Worm (Caenorhabditis elegans) whole organism, late embryonic: ENCODE results near the gene B0252.11.

Experiments
- F13H6.1 ChIP-seq: sonication (generic microtip); optimal IDR thresholded peaks from 2 replicates; lab custom pipeline; 2016; ENCODE audit warnings: missing genetic modification characterization, missing compliant biosample characterization
- T23F11.4 ChIP-seq: fragments of 200-800 bp; sonication (Bioruptor generic); optimal IDR thresholded peaks from 2 replicates; lab custom pipeline; 2018; ENCODE audit warnings: mild to moderate bottlenecking, missing genetic modification characterization, missing compliant biosample characterization
- Y22D7AL.16 ChIP-seq: sonication (generic microtip); optimal IDR thresholded peaks from 2 replicates; lab custom pipeline; 2016; ENCODE audit warnings: missing genetic modification characterization, missing compliant biosample characterization
- ama-1 ChIP-seq: fragments of 150-350 bp; optimal IDR thresholded peaks from 2 replicates; lab custom pipeline; 2014
- ceh-14 ChIP-seq: sonication (generic microtip); optimal IDR thresholded peaks from 2 replicates; lab custom pipeline; 2016; ENCODE audit warnings: missing genotype, missing genetic modification characterization, missing compliant biosample characterization
- ceh-18 ChIP-seq: sonication (generic microtip); optimal IDR thresholded peaks from 2 replicates; lab custom pipeline; 2016; ENCODE audit warnings: missing genetic modification characterization, missing compliant biosample characterization
- ceh-19 ChIP-seq: fragments of 200-800 bp; sonication (Bioruptor generic); optimal IDR thresholded peaks from 2 replicates; lab custom pipeline; 2018; ENCODE audit warnings: mild to moderate bottlenecking, missing genetic modification characterization, missing compliant biosample characterization
- ceh-2 ChIP-seq: sonication (generic microtip); optimal IDR thresholded peaks from 2 replicates; lab custom pipeline; 2016; ENCODE audit warnings: missing genotype, missing genetic modification characterization, missing compliant biosample characterization
- ceh-22 ChIP-seq: sonication (generic microtip); optimal IDR thresholded peaks from 2 replicates; lab custom pipeline; 2017; ENCODE audit warnings: missing biosample characterization, missing genetic modification characterization
- ceh-24 ChIP-seq: sonication (generic microtip); optimal IDR thresholded peaks from 2 replicates; lab custom pipeline; 2016; ENCODE audit warnings: mild to moderate bottlenecking, missing genetic modification characterization, missing compliant biosample characterization
- ceh-34 ChIP-seq: sonication (generic microtip); optimal IDR thresholded peaks from 2 replicates; lab custom pipeline; 2016; ENCODE audit warnings: mild to moderate bottlenecking, missing genetic modification characterization, missing compliant biosample characterization
- che-1 ChIP-seq: sonication (generic microtip); optimal IDR thresholded peaks from 2 replicates; lab custom pipeline; 2016; ENCODE audit warnings: mild to moderate bottlenecking, missing genetic modification characterization, missing compliant biosample characterization
- dmd-4 ChIP-seq: sonication (generic microtip); optimal IDR thresholded peaks from 2 replicates; lab custom pipeline; 2016; ENCODE audit warnings: borderline replicate concordance, missing genetic modification characterization, missing compliant biosample characterization
- elt-4 ChIP-seq: sonication (generic microtip); optimal IDR thresholded peaks from 2 replicates; lab custom pipeline; 2016; ENCODE audit warnings: missing genetic modification characterization, missing compliant biosample characterization
- ets-4 ChIP-seq: sonication (generic microtip); optimal IDR thresholded peaks from 2 replicates; lab custom pipeline; 2016; ENCODE audit warnings: missing genetic modification characterization, missing compliant biosample characterization
- fax-1 ChIP-seq: sonication (generic microtip); optimal IDR thresholded peaks from 2 replicates; lab custom pipeline; 2016; ENCODE audit warnings: missing genotype, missing genetic modification characterization, missing compliant biosample characterization
- fkh-10 ChIP-seq: fragments of 150-350 bp; optimal IDR thresholded peaks from 2 replicates; lab custom pipeline; 2014; ENCODE audit warnings: missing biosample characterization, missing genetic modification reagents, missing genetic modification characterization
- hlh-15 ChIP-seq: sonication (generic microtip); optimal IDR thresholded peaks from 2 replicates; lab custom pipeline; 2016; ENCODE audit warnings: missing genetic modification characterization, missing compliant biosample characterization
- hlh-6 ChIP-seq: sonication (generic microtip); optimal IDR thresholded peaks from 2 replicates; lab custom pipeline; 2016; ENCODE audit warnings: missing genotype, missing genetic modification characterization, missing compliant biosample characterization
- lim-6 ChIP-seq: sonication (generic microtip); optimal IDR thresholded peaks from 2 replicates; lab custom pipeline; 2016; ENCODE audit warnings: missing genetic modification characterization, missing compliant biosample characterization
- madf-2 ChIP-seq: sonication (generic microtip); optimal IDR thresholded peaks from 2 replicates; lab custom pipeline; 2017; ENCODE audit warnings: missing genetic modification characterization, missing compliant biosample characterization
- mec-3 ChIP-seq: sonication (generic microtip); optimal IDR thresholded peaks from 2 replicates; lab custom pipeline; 2016; ENCODE audit warnings: borderline replicate concordance, missing genetic modification characterization, missing compliant biosample characterization
- nfya-1 ChIP-seq: sonication (generic microtip); optimal IDR thresholded peaks from 2 replicates; lab custom pipeline; 2017; ENCODE audit warnings: missing genetic modification characterization, mild to moderate bottlenecking, missing compliant biosample characterization, antibody characterized with exemption, moderate library complexity
- nhr-11 ChIP-seq: fragments of 150-350 bp; optimal IDR thresholded peaks from 2 replicates; lab custom pipeline; 2014; ENCODE audit warnings: missing biosample characterization, missing genetic modification characterization
- npax-4 ChIP-seq: sonication (generic microtip); optimal IDR thresholded peaks from 2 replicates; lab custom pipeline; 2016; ENCODE audit warnings: missing genetic modification characterization, missing compliant biosample characterization
- pag-3 ChIP-seq: sonication (generic microtip); optimal IDR thresholded peaks from 2 replicates; lab custom pipeline; 2016; ENCODE audit warnings: missing compliant biosample characterization, missing genetic modification characterization, borderline replicate concordance
- pha-2 ChIP-seq: sonication (generic microtip); optimal IDR thresholded peaks from 2 replicates; lab custom pipeline; 2017; ENCODE audit warnings: mild to moderate bottlenecking, missing genetic modification characterization, missing compliant biosample characterization
- pqm-1 ChIP-seq: sonication (generic microtip); optimal IDR thresholded peaks from 2 replicates; lab custom pipeline; 2016; ENCODE audit warnings: missing genetic modification characterization, missing compliant biosample characterization
- sox-2 ChIP-seq: fragments of 200-800 bp; sonication (Bioruptor generic); IDR thresholded peaks from 2 replicates; pipeline ENCODE4 v1.3.6; 2022; ENCODE audit warnings: missing genetic modification reagents, missing genetic modification characterization, missing compliant biosample characterization
- tbx-2 ChIP-seq: sonication (generic microtip); optimal IDR thresholded peaks from 2 replicates; lab custom pipeline; 2016; ENCODE audit warnings: missing genetic modification characterization, missing compliant biosample characterization
- tbx-7 ChIP-seq: sonication (generic microtip); optimal IDR thresholded peaks from 2 replicates; lab custom pipeline; 2016; ENCODE audit warnings: missing genotype, missing genetic modification characterization, missing compliant biosample characterization
- ttx-3 ChIP-seq: sonication (generic microtip); optimal IDR thresholded peaks from 2 replicates; lab custom pipeline; 2016; ENCODE audit warnings: missing genetic modification reagents, missing genetic modification characterization, missing compliant biosample characterization
- unc-42 ChIP-seq: sonication (generic microtip); optimal IDR thresholded peaks from 2 replicates; lab custom pipeline; 2016; ENCODE audit warnings: missing genotype, missing genetic modification characterization, missing compliant biosample characterization
- unc-55 ChIP-seq: sonication (generic microtip); optimal IDR thresholded peaks from 2 replicates; lab custom pipeline; 2017; ENCODE audit warnings: missing biosample characterization, missing genetic modification reagents, missing genetic modification characterization
- unc-86 ChIP-seq: sonication (generic microtip); optimal IDR thresholded peaks from 2 replicates; lab custom pipeline; 2016; ENCODE audit warnings: missing genetic modification characterization, missing compliant biosample characterization
- ztf-16 ChIP-seq: sonication (generic microtip); optimal IDR thresholded peaks from 2 replicates; lab custom pipeline; 2017; ENCODE audit warnings: missing genetic modification characterization, missing compliant biosample characterization

B0252.11 gene

ce11 chrII:6897507-6897906 lies 20.1 kb downstream of the B0252.11 start, which contains the start of gene C44B7.11:
TSS of gene C44B7.11 (minus strand) at chrII:6897540.
- TF ChIP-seq ceh-24 (no peak), hlh-6 (tag; lab: Kevin White, UChicago) (no peak), madf-2 (no peak), che-1 (tag; lab: Kevin White, UChicago) (no peak), ets-4 (tag; lab: Kevin White, UChicago) (no peak), fax-1 (no peak), dmd-4 (tag; lab: Kevin White, UChicago) (no peak)

- TF ChIP-seq nhr-11 (tag; lab: Kevin White, UChicago) (no peak), elt-4 (tag; lab: Kevin White, UChicago) (no peak)
Measured at ce11 chrII:6893589-6894245, 23.9 kb downstream of the B0252.11 start, which contains the start of gene adal-1. TSS of gene adal-1 (minus strand) at chrII:6893639.

ce11 chrII:6891838-6892237 lies 25.8 kb downstream of the B0252.11 start:
- peak; percentile 26 for TF ChIP-seq unc-55 (GFP tag; lab: Kevin White, UChicago)
- TF ChIP-seq nfya-1: no peak

ce11 chrII:6891176-6891575 lies 26.4 kb downstream of the B0252.11 start:
- peak; percentile 12 for TF ChIP-seq unc-42
- no peak for TF ChIP-seq dmd-4 (tag; lab: Kevin White, UChicago)
- peak; percentile 47 for TF ChIP-seq ceh-18 (tag; lab: Kevin White, UChicago)
- no peak for TF ChIP-seq ama-1 (lab: Kevin White, UChicago)
- no peak for TF ChIP-seq ztf-16 (tag; lab: Kevin White, UChicago)
- no peak for TF ChIP-seq unc-86 (tag; lab: Kevin White, UChicago)
- TF ChIP-seq lim-6 (tag; lab: Kevin White, UChicago): no peak
- peak; percentile 19 for TF ChIP-seq pqm-1 (tag; lab: Kevin White, UChicago)

ce11 chrII:6890095-6890494 lies 27.5 kb downstream of the B0252.11 start, which contains the start of gene acer-1:
TSS of gene acer-1 (minus strand) at chrII:6890400.
- no peak for TF ChIP-seq ceh-2 (tag; lab: Kevin White, UChicago)
- no peak for TF ChIP-seq hlh-6 (tag; lab: Kevin White, UChicago)
- TF ChIP-seq ceh-22 (tag; lab: Kevin White, UChicago): no peak
- no peak for TF ChIP-seq mec-3 (tag; lab: Kevin White, UChicago)
- TF ChIP-seq T23F11.4 (GFP tag; lab: Kevin White, UChicago): no peak
- TF ChIP-seq pqm-1 (tag; lab: Kevin White, UChicago): no peak
- no peak for TF ChIP-seq unc-86 (tag; lab: Kevin White, UChicago)
- no peak for TF ChIP-seq nfya-1
- no peak for TF ChIP-seq ceh-19 (GFP tag; lab: Kevin White, UChicago)
- no peak for TF ChIP-seq ceh-14 (tag; lab: Kevin White, UChicago)
- TF ChIP-seq pha-2 (tag; lab: Kevin White, UChicago): no peak
- no peak for TF ChIP-seq ceh-34
- TF ChIP-seq npax-4: no peak
- TF ChIP-seq hlh-15 (tag; lab: Kevin White, UChicago): no peak

- no peak for TF ChIP-seq sox-2 (GFP tag; lab: Robert Waterston, UW)
- TF ChIP-seq hlh-6 (tag; lab: Kevin White, UChicago): no peak
- TF ChIP-seq tbx-7 (tag; lab: Kevin White, UChicago): no peak
- no peak for TF ChIP-seq F13H6.1 (tag; lab: Kevin White, UChicago)
- no peak for TF ChIP-seq tbx-2 (tag; lab: Kevin White, UChicago)
- TF ChIP-seq dmd-4 (tag; lab: Kevin White, UChicago): no peak
- TF ChIP-seq Y22D7AL.16: no peak
- TF ChIP-seq fkh-10: no peak
- no peak for TF ChIP-seq ttx-3
- TF ChIP-seq unc-42: no peak
- no peak for TF ChIP-seq pag-3 (tag; lab: Kevin White, UChicago)
Measured at ce11 chrII:6889580-6889922, 28.1 kb downstream of the B0252.11 start.
